Worm (Caenorhabditis elegans) whole organism, L2 larva: ENCODE measurements around the gene fipr-4.
A peak's percentile ranks its signal among the peaks of the same experiment; 100 is the strongest.

Experiments used
- C34F6.9 ChIP-seq: fragments of 150-350 bp; optimal IDR thresholded peaks from 2 replicates; lab custom pipeline; 2014; ENCODE audit warnings: missing biosample characterization, missing genetic modification characterization
- F13H6.1 ChIP-seq: sonication (generic microtip); optimal IDR thresholded peaks from 2 replicates; lab custom pipeline; 2016; ENCODE audit warnings: missing genetic modification characterization, missing compliant biosample characterization
- R02D3.7 ChIP-seq: fragments of 150-350 bp; optimal IDR thresholded peaks from 2 replicates; lab custom pipeline; 2014; ENCODE audit warnings: missing biosample characterization, missing genetic modification characterization
- ZK546.5 ChIP-seq: sonication (generic microtip); optimal IDR thresholded peaks from 2 replicates; lab custom pipeline; 2017; ENCODE audit warnings: missing biosample characterization, missing genetic modification characterization
- alr-1 ChIP-seq: fragments of 150-350 bp; optimal IDR thresholded peaks from 2 replicates; lab custom pipeline; 2014; ENCODE audit warnings: missing biosample characterization, missing genetic modification characterization
- aly-2 ChIP-seq: fragments of 150-350 bp; optimal IDR thresholded peaks from 2 replicates; lab custom pipeline; 2014; ENCODE audit warnings: missing biosample characterization, missing genetic modification characterization
- ama-1 ChIP-seq: fragments of 150-350 bp; optimal IDR thresholded peaks from 2 replicates; lab custom pipeline; 2018; ENCODE audit warnings: inconsistent platforms
- blmp-1 ChIP-seq: sonication (generic microtip); optimal IDR thresholded peaks from 2 replicates; lab custom pipeline; 2017; ENCODE audit warnings: missing genetic modification characterization, mild to moderate bottlenecking, missing compliant biosample characterization, antibody characterized with exemption, moderate library complexity; ENCODE audit not compliant: insufficient read depth
- ceh-16 ChIP-seq: fragments of 150-350 bp; optimal IDR thresholded peaks from 2 replicates; lab custom pipeline; 2014; ENCODE audit warnings: missing biosample characterization, missing genetic modification characterization
- crh-2 ChIP-seq: sonication (generic microtip); optimal IDR thresholded peaks from 2 replicates; lab custom pipeline; 2017; ENCODE audit warnings: missing biosample characterization, missing genetic modification characterization
- dmd-4 ChIP-seq: sonication (generic microtip); optimal IDR thresholded peaks from 2 replicates; lab custom pipeline; 2017; ENCODE audit warnings: missing biosample characterization, missing genetic modification characterization
- egl-27 ChIP-seq: sonication (generic microtip); optimal IDR thresholded peaks from 3 replicates; lab custom pipeline; 2017; ENCODE audit warnings: missing biosample characterization, missing genetic modification reagents, missing genetic modification characterization
- elt-1 ChIP-seq: fragments of 150-350 bp; optimal IDR thresholded peaks from 2 replicates; lab custom pipeline; 2014; ENCODE audit warnings: missing biosample characterization, missing genetic modification characterization
- elt-3 ChIP-seq: sonication (generic microtip); optimal IDR thresholded peaks from 2 replicates; lab custom pipeline; 2017; ENCODE audit warnings: missing biosample characterization, missing genetic modification characterization
- fos-1 ChIP-seq: fragments of 150-350 bp; optimal IDR thresholded peaks from 2 replicates; lab custom pipeline; 2014; ENCODE audit warnings: missing biosample characterization, missing genetic modification characterization
- gmeb-1 ChIP-seq: fragments of 150-350 bp; optimal IDR thresholded peaks from 2 replicates; lab custom pipeline; 2014; ENCODE audit warnings: missing biosample characterization, missing genetic modification characterization
- lin-11 ChIP-seq: fragments of 150-350 bp; sonication (generic microtip); optimal IDR thresholded peaks from 2 replicates; lab custom pipeline; 2014; ENCODE audit warnings: missing biosample characterization, missing genetic modification characterization, inconsistent platforms, mixed read lengths
- lin-13 ChIP-seq: fragments of 150-350 bp; optimal IDR thresholded peaks from 2 replicates; lab custom pipeline; 2014; ENCODE audit warnings: missing biosample characterization, missing genetic modification reagents, missing genetic modification characterization
- lin-39 ChIP-seq: fragments of 150-350 bp; optimal IDR thresholded peaks from 2 replicates; lab custom pipeline; 2014; ENCODE audit warnings: missing biosample characterization, missing genetic modification reagents, missing genetic modification characterization
- lsy-2 ChIP-seq, 2 experiments: fragments of 150-350 bp in 1 of 2; sonication (generic microtip) in 1 of 2; optimal IDR thresholded peaks; 2 replicates each; lab custom pipeline; 2014 to 2017; ENCODE audit warnings: missing biosample characterization in 2 of 2, missing genetic modification characterization in 2 of 2
- mab-5 ChIP-seq: fragments of 150-350 bp; optimal IDR thresholded peaks from 2 replicates; lab custom pipeline; 2014; ENCODE audit warnings: missing biosample characterization, missing genetic modification characterization
- mbf-1 ChIP-seq: sonication (generic microtip); optimal IDR thresholded peaks from 2 replicates; lab custom pipeline; 2017; ENCODE audit warnings: missing biosample characterization, missing genetic modification characterization
- mdl-1 ChIP-seq, 2 experiments: fragments of 150-350 bp in 1 of 2; sonication (generic microtip) in 1 of 2; optimal IDR thresholded peaks; 2 replicates each; lab custom pipeline; 2017; ENCODE audit warnings: missing biosample characterization in 2 of 2, missing genetic modification characterization in 2 of 2
- nhr-10 ChIP-seq: sonication (generic microtip); optimal IDR thresholded peaks from 2 replicates; lab custom pipeline; 2017; ENCODE audit warnings: missing biosample characterization, missing genetic modification characterization
- nhr-11 ChIP-seq: fragments of 150-350 bp; optimal IDR thresholded peaks from 2 replicates; lab custom pipeline; 2014; ENCODE audit warnings: missing biosample characterization, missing genetic modification characterization
- nhr-12 ChIP-seq: fragments of 150-350 bp; optimal IDR thresholded peaks from 2 replicates; lab custom pipeline; 2014; ENCODE audit warnings: missing biosample characterization, missing genetic modification characterization
- nhr-129 ChIP-seq: fragments of 150-350 bp; optimal IDR thresholded peaks from 2 replicates; lab custom pipeline; 2014; ENCODE audit warnings: missing biosample characterization, missing genetic modification characterization
- nhr-21 ChIP-seq: fragments of 150-350 bp; optimal IDR thresholded peaks from 2 replicates; lab custom pipeline; 2014; ENCODE audit warnings: missing biosample characterization, missing genetic modification characterization
- nhr-25 ChIP-seq: fragments of 150-350 bp; sonication (generic microtip); optimal IDR thresholded peaks from 3 replicates; lab custom pipeline; 2014; ENCODE audit warnings: missing biosample characterization, missing genetic modification characterization
- nhr-6 ChIP-seq: fragments of 150-350 bp; optimal IDR thresholded peaks from 2 replicates; lab custom pipeline; 2014; ENCODE audit warnings: missing biosample characterization, missing genetic modification characterization
- nhr-77 ChIP-seq: fragments of 150-350 bp; optimal IDR thresholded peaks from 2 replicates; lab custom pipeline; 2014; ENCODE audit warnings: missing biosample characterization, missing genetic modification characterization
- peb-1 ChIP-seq: fragments of 150-350 bp; optimal IDR thresholded peaks from 2 replicates; lab custom pipeline; 2014; ENCODE audit warnings: missing biosample characterization, missing genetic modification characterization
- sem-4 ChIP-seq: fragments of 150-350 bp; optimal IDR thresholded peaks from 2 replicates; lab custom pipeline; 2014; ENCODE audit warnings: missing biosample characterization, missing genetic modification reagents, missing genetic modification characterization
- skn-1 ChIP-seq: sonication (generic microtip); optimal IDR thresholded peaks from 2 replicates; lab custom pipeline; 2017; ENCODE audit warnings: missing biosample characterization, missing genetic modification characterization
- sma-3 ChIP-seq: sonication (generic microtip); optimal IDR thresholded peaks from 2 replicates; lab custom pipeline; 2016; ENCODE audit warnings: missing genetic modification reagents, missing genetic modification characterization, missing compliant biosample characterization
- sma-9 ChIP-seq, 2 experiments: fragments of 150-350 bp in 1 of 2; sonication (generic microtip) in 1 of 2; optimal IDR thresholded peaks; 2 replicates each; lab custom pipeline; 2014 to 2016; ENCODE audit warnings: missing genetic modification characterization in 2 of 2, mild to moderate bottlenecking in 1 of 2, missing biosample characterization in 1 of 2, missing compliant biosample characterization in 1 of 2, missing genetic modification reagents in 1 of 2, moderate library complexity in 1 of 2
- snpc-4 ChIP-seq: fragments of 150-350 bp; optimal IDR thresholded peaks from 2 replicates; lab custom pipeline; 2014; ENCODE audit warnings: missing biosample characterization, missing genetic modification characterization
- unc-39 ChIP-seq: fragments of 150-350 bp; optimal IDR thresholded peaks from 2 replicates; lab custom pipeline; 2014; ENCODE audit warnings: missing biosample characterization, missing genetic modification characterization
- unc-55 ChIP-seq: fragments of 150-350 bp; sonication (generic microtip); optimal IDR thresholded peaks from 3 replicates; lab custom pipeline; 2014; ENCODE audit warnings: missing biosample characterization, missing genetic modification reagents, missing genetic modification characterization
- zag-1 ChIP-seq: fragments of 150-350 bp; optimal IDR thresholded peaks from 2 replicates; lab custom pipeline; 2014; ENCODE audit warnings: missing biosample characterization, missing genetic modification characterization
- ztf-1 ChIP-seq: fragments of 200-800 bp; sonication (Bioruptor generic); conservative IDR thresholded peaks from 2 replicates; pipeline ENCODE4 v1.3.6; 2022; ENCODE audit warnings: missing genetic modification characterization, missing compliant biosample characterization
- ztf-11 ChIP-seq: sonication (generic microtip); optimal IDR thresholded peaks from 2 replicates; lab custom pipeline; 2017; ENCODE audit warnings: missing biosample characterization, missing genetic modification characterization
- ztf-4 ChIP-seq: fragments of 150-350 bp; optimal IDR thresholded peaks from 2 replicates; lab custom pipeline; 2014; ENCODE audit warnings: missing biosample characterization, missing genetic modification characterization

The fipr-4 gene

DNA sequence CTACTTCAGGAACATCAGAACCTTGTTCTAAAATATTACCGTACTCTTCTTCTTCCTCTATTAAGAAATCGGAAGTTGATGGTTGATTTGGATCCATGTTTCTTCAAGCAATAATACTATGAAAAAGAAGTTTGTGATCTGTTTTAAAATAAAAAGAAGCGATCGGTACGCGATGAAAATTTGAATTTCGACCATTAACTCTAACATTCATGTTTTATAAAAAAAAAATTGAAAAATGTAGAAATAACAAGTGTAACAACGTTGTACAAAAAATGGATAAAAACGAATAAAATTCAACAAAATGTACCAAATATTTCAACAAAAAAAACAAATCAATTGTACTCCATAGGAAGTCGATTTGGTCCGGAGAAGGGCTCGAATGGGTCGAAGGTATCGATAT, 18.0 kb downstream of the fipr-4 start, which contains the start of gene tftc-3:
TSS of gene tftc-3 (minus strand) at position 101 of the 400 bp plus-strand sequence.
- TF ChIP-seq peb-1 (tag; lab: Kevin White, UChicago): no peak
- TF ChIP-seq ztf-11 (tag; lab: Kevin White, UChicago): no peak
- TF ChIP-seq elt-1 (tag; lab: Kevin White, UChicago): no peak
- no peak for TF ChIP-seq fos-1
- no peak for TF ChIP-seq unc-55 (GFP tag; lab: Kevin White, UChicago)
- no peak for TF ChIP-seq zag-1 (tag; lab: Kevin White, UChicago)
- TF ChIP-seq F13H6.1: no peak
- TF ChIP-seq nhr-11 (tag; lab: Kevin White, UChicago): no peak
- no peak for TF ChIP-seq crh-2 (tag; lab: Kevin White, UChicago)
- no peak for TF ChIP-seq nhr-77 (tag; lab: Kevin White, UChicago)
- no peak for TF ChIP-seq ceh-16
- no peak for TF ChIP-seq nhr-25 (tag; lab: Kevin White, UChicago)
- TF ChIP-seq ama-1 (lab: Kevin White, UChicago): no peak
- TF ChIP-seq ztf-4 (tag; lab: Kevin White, UChicago): no peak
- TF ChIP-seq lin-11: no peak
- no peak for TF ChIP-seq dmd-4 (tag; lab: Kevin White, UChicago)
- no peak for TF ChIP-seq lin-13 (GFP tag; lab: Kevin White, UChicago)
- TF ChIP-seq R02D3.7 (tag; lab: Kevin White, UChicago): no peak

DNA sequence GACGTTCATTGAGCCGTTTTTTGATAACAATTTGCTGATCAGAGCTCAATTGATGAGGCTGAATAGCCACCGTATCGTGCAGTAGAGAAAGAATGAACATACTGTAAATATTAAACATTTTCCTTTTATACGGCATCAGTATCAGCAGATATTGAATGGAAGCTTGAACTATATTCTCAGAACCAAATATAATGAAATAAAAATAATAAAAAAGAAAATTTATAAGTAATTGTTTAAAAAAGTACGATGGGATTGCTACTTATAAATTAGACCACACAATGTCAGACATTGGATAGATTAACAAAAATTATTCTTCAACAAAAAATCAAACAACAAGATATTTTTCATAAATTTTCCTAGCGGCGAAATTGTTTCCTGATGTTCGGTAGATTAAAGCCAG, 21.8 kb downstream of the fipr-4 start, which contains the start of gene rpc-25:
TSS of gene rpc-25 (minus strand) at position 101 of the 400 bp plus-strand sequence.
- no peak for TF ChIP-seq dmd-4 (tag; lab: Kevin White, UChicago)

DNA sequence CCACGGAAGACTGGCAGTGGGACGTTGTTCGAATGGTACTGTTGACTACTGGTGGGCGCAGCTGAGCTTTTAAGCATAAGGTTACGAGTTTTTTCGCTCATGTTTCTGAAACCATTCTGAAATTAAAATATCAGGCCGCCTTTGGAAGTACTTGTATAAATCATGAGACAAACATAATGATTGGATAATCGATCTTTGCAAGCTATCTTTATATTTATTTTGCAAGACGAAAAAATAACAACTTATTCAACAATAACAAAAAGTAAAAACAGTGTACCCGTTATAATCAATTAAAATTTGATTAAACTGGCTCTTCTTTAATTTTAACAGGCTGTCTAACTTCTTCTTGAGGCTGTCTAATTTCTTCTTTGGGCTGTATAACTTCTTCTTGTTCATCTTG, 22.8 kb downstream of the fipr-4 start, which contains the start of gene ZK856.16:
TSS of gene ZK856.16 (minus strand) at position 101 of the 400 bp plus-strand sequence.
- TF ChIP-seq F13H6.1: no peak
- no peak for TF ChIP-seq C34F6.9 (tag; lab: Kevin White, UChicago)

DNA sequence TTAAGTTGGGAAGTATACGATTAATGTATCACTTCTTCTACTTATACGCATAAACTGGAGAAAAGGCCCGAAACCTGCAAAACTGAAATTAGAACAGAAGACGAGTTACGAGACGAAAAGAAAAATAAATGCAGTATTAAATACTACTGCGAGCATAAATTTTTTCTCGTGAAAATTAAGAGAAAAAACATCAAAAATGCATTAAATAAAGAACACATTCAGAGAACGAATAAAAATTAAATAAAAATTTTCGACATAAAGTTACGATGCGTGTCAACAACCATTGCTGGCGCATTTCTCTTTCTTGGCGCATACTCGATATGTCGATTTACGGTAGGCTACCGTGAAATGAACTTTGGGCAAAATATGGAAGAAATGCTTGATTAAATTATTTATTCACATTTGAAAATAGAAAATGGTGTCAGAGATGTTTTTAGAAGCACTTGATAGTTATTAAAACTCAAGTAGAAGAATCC, 23.4 kb downstream of the fipr-4 start, which contains the start of the genes ZK856.19 and ZK856.11:
TSS of gene ZK856.19 (minus strand) at position 51 of the 476 bp plus-strand sequence.
TSS of gene ZK856.11 (minus strand) at position 76 of the 476 bp plus-strand sequence.
- TF ChIP-seq unc-39 (tag; lab: Kevin White, UChicago): no peak
- TF ChIP-seq lin-11: no peak
- TF ChIP-seq F13H6.1: no peak
- no peak for TF ChIP-seq dmd-4 (tag; lab: Kevin White, UChicago)
- TF ChIP-seq crh-2 (tag; lab: Kevin White, UChicago): peak; percentile 76
- TF ChIP-seq ceh-16: no peak
- no peak for TF ChIP-seq elt-3
- no peak for TF ChIP-seq snpc-4
- no peak for TF ChIP-seq nhr-6 (tag; lab: Kevin White, UChicago)
- TF ChIP-seq nhr-129: peak; percentile 43
- TF ChIP-seq mdl-1 (tag; optimal IDR thresholded peaks at IDR 0.05; lab: Kevin White, UChicago): no peak
- TF ChIP-seq sma-3 (GFP tag; lab: Kevin White, UChicago): peak; percentile 62
- no peak for TF ChIP-seq ZK546.5 (tag; lab: Kevin White, UChicago)
- TF ChIP-seq blmp-1 (tag; lab: Kevin White, UChicago): no peak
- TF ChIP-seq nhr-11 (tag; lab: Kevin White, UChicago): no peak
- TF ChIP-seq nhr-21: peak; percentile 41
- TF ChIP-seq mbf-1 (tag; lab: Kevin White, UChicago): no peak
- no peak for TF ChIP-seq zag-1 (tag; lab: Kevin White, UChicago)
- TF ChIP-seq unc-55 (GFP tag; lab: Kevin White, UChicago): peak; percentile 72
- TF ChIP-seq aly-2 (tag; lab: Kevin White, UChicago): no peak
- TF ChIP-seq C34F6.9 (tag; lab: Kevin White, UChicago): peak; percentile 86
- no peak for TF ChIP-seq ztf-4 (tag; lab: Kevin White, UChicago)
- peak; percentile 21 for TF ChIP-seq sem-4
- TF ChIP-seq peb-1 (tag; lab: Kevin White, UChicago): no peak
- TF ChIP-seq lin-13 (GFP tag; lab: Kevin White, UChicago): peak; percentile 51
- TF ChIP-seq nhr-12 (tag; lab: Kevin White, UChicago): no peak
- TF ChIP-seq sma-9 (GFP tag; optimal IDR thresholded peaks at IDR 0.05; lab: Kevin White, UChicago): peak; percentile 41
- TF ChIP-seq sma-9 (tag; optimal IDR thresholded peaks at IDR 0.05; lab: Kevin White, UChicago): no peak
- TF ChIP-seq R02D3.7 (tag; lab: Kevin White, UChicago): peak; percentile 52
- peak; percentile 37 for TF ChIP-seq mab-5
- TF ChIP-seq ztf-11 (tag; lab: Kevin White, UChicago): no peak
- TF ChIP-seq elt-1 (tag; lab: Kevin White, UChicago): no peak
- TF ChIP-seq nhr-77 (tag; lab: Kevin White, UChicago): no peak
- TF ChIP-seq lin-39 (tag; lab: Kevin White, UChicago): no peak
- TF ChIP-seq egl-27: no peak
- no peak for TF ChIP-seq ztf-1
- peak; percentile 67 to 89 for TF ChIP-seq lsy-2 (tag; optimal IDR thresholded peaks at IDR 0.05; lab: Kevin White, UChicago)
- no peak for TF ChIP-seq alr-1 (tag; lab: Kevin White, UChicago)
- TF ChIP-seq gmeb-1 (tag; lab: Kevin White, UChicago): peak; percentile 80
- peak; percentile 66 for TF ChIP-seq nhr-25 (tag; lab: Kevin White, UChicago)
- no peak for TF ChIP-seq nhr-10
- TF ChIP-seq ama-1 (lab: Kevin White, UChicago): peak; percentile 25
- no peak for TF ChIP-seq skn-1 (tag; lab: Kevin White, UChicago)
- TF ChIP-seq, all 48 proteins: peak for 15
